Worm (Caenorhabditis elegans) whole organism, L4 larva: Measurements from ENCODE around the gene cnc-2.

Experiments
- F26F4.8 ChIP-seq: fragments of 200-800 bp; sonication (Bioruptor generic); conservative IDR thresholded peaks from 2 replicates; pipeline ENCODE4 v1.3.6; 2022; ENCODE audit warnings: missing genetic modification characterization, missing compliant biosample characterization
- dve-1 ChIP-seq: sonication (generic microtip); optimal IDR thresholded peaks from 2 replicates; lab custom pipeline; 2017; ENCODE audit warnings: antibody characterized with exemption, mild to moderate bottlenecking, missing genetic modification characterization, missing compliant biosample characterization; ENCODE audit not compliant: insufficient read depth
- hmg-1.1 ChIP-seq: fragments of 200-800 bp; sonication (Bioruptor generic); IDR thresholded peaks from 2 replicates; pipeline ENCODE4 v1.3.6; 2022; ENCODE audit warnings: missing genetic modification reagents, missing genetic modification characterization, missing compliant biosample characterization
- lin-13 ChIP-seq: fragments of 150-350 bp; optimal IDR thresholded peaks from 2 replicates; lab custom pipeline; 2014; ENCODE audit warnings: missing biosample characterization, missing genetic modification reagents, missing genetic modification characterization
- lin-39 ChIP-seq: fragments of 150-350 bp; optimal IDR thresholded peaks from 2 replicates; lab custom pipeline; 2014; ENCODE audit warnings: missing biosample characterization, missing genetic modification reagents, missing genetic modification characterization
- nhr-111 ChIP-seq: fragments of 200-800 bp; sonication (Bioruptor generic); optimal IDR thresholded peaks from 2 replicates; lab custom pipeline; 2018; ENCODE audit warnings: mild to moderate bottlenecking, missing genetic modification characterization, missing compliant biosample characterization
- nhr-237 ChIP-seq: sonication (generic microtip); optimal IDR thresholded peaks from 2 replicates; lab custom pipeline; 2017; ENCODE audit warnings: missing biosample characterization, missing genetic modification characterization
- nhr-28 ChIP-seq: fragments of 150-350 bp; optimal IDR thresholded peaks from 2 replicates; lab custom pipeline; 2014; ENCODE audit warnings: missing biosample characterization, missing genetic modification characterization
- tra-1 ChIP-seq: fragments of 200-800 bp; sonication (Bioruptor generic); IDR thresholded peaks from 2 replicates; pipeline ENCODE4 v1.3.6; 2022; ENCODE audit warnings: missing genetic modification reagents, missing genetic modification characterization, missing compliant biosample characterization
- unc-62 ChIP-seq, 3 experiments: fragments of 150-350 bp in 1 of 3; sonication (generic microtip); optimal IDR thresholded peaks in 2 of 3; peaks in 1 of 3; 1 replicate in 1 of 3; 2 replicates in 2 of 3; lab custom pipeline; 2014 to 2017; ENCODE audit warnings: missing biosample characterization in 3 of 3, missing genetic modification characterization in 3 of 3, missing genetic modification reagents in 3 of 3, missing genotype in 1 of 3

DNA sequence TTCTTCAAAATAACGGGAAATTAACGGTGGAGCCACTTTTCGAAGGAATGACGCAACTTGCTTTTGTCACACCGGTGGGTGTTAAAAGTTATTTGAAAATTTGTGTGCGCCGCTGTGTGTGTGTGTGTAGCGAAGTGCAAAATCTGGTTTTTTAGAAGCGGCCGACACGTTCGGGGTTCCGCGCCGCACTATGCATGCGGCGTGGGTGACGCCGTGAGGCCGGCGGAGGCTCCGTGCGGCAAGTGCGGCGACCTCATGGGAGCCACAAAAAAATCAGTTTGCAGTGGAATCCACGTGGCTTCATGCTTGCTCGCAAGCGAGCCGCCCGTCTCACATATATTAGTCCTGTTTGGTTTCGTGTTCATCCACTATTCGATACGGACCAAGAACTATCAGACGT is 5.3 kb upstream of the cnc-2 start:
- TF ChIP-seq tra-1 (GFP tag; lab: Robert Waterston, UW): no peak
- no peak for TF ChIP-seq dve-1 (tag; lab: Kevin White, UChicago)
- no peak for TF ChIP-seq nhr-237
- no peak for TF ChIP-seq lin-13
- TF ChIP-seq F26F4.8 (GFP tag; lab: Robert Waterston, UW): no peak
- no peak for TF ChIP-seq unc-62 (GFP tag; optimal IDR thresholded peaks at IDR 0.05 in 1 of 2; lab: Kevin White, UChicago)
- TF ChIP-seq unc-62 (tag; optimal IDR thresholded peaks at IDR 0.05; lab: Kevin White, UChicago): no peak
- no peak for TF ChIP-seq nhr-111 (GFP tag; lab: Kevin White, UChicago)
- TF ChIP-seq nhr-28 (tag; lab: Kevin White, UChicago): no peak
- no peak for TF ChIP-seq hmg-1.1 (GFP tag; lab: Robert Waterston, UW)
- TF ChIP-seq lin-39: no peak
